Fruit fly (Drosophila melanogaster): ENCODE data around the gene CG3386.

CG3386 gene

DNA sequence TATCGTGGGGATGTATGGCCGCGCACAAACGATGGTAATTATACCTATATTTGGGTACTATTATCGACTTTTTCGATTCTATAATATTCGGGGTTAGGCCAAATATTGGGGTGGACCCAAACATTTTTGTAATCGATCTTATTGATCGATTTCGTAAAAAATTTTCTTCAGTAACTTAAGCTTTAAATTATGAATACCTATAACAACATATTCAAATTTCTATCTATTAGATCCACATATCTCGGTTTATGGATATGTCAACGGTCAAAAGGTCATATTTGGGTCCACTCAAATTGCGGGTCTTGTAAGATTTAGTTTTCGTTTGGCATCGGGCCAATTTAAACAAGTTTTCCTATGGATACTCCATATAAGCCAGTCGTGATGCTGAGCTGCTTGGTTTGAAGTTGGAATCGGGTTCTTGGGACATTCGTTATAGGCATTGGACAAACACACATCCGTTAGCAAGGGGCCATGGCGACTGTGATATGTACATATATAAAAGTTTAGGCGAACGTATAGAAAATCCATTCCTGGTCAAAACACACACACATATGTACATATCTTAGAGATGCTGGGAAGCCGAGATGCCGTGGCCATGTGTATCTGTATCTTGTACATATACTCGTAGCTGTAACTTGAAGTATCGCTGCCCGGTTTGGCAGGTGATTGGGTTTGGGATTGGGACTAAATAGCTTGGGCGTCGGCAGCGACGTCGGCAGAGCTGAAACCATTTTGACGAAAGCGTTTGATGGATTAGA is 18.1 kb upstream of the CG3386 start (continued):
- TF ChIP-seq CG8089 (GFP tag; optimal IDR thresholded peaks at IDR 0.05) (no peak), eve (GFP tag; optimal IDR thresholded peaks at IDR 0.05) (no peak), CG14667 (GFP tag; IDR thresholded peaks at IDR 0.05) (peak; percentile 24; the same call in 1 of the 2 replicates), CG4282 (GFP tag; optimal IDR thresholded peaks at IDR 0.05) (peak; percentile 1), CG5245 (GFP tag; optimal IDR thresholded peaks at IDR 0.05) (no peak), CG17802 (tag; optimal IDR thresholded peaks at IDR 0.05) (no peak), fd96Cb (tag; optimal IDR thresholded peaks at IDR 0.05) (peak; percentile 54), CG6272 (GFP tag; IDR thresholded peaks at IDR 0.05) (no peak), CG4820 (GFP tag; optimal IDR thresholded peaks at IDR 0.05) (peak; percentile 28), Hr39 (optimal IDR thresholded peaks at IDR 0.05) (no peak), CG11093 (GFP tag; IDR thresholded peaks at IDR 0.05) (no peak), bsh (GFP tag; optimal IDR thresholded peaks at IDR 0.05) (peak in 1 of 2 experiments; percentile 77), Gsc (GFP tag; IDR thresholded peaks at IDR 0.05) (no peak), CG32772 (GFP tag; IDR thresholded peaks at IDR 0.05) (no peak), ab (GFP tag; optimal IDR thresholded peaks at IDR 0.05) (no peak), CG16815 (GFP tag; optimal IDR thresholded peaks at IDR 0.05) (peak; percentile 10), en (GFP tag; optimal IDR thresholded peaks at IDR 0.05) (peak; percentile 49), sens (GFP tag) (peak; percentile 91), CG30403 (GFP tag; optimal IDR thresholded peaks at IDR 0.05) (peak; percentile 53), pum (GFP tag; optimal IDR thresholded peaks at IDR 0.05) (no peak), danr (GFP tag; IDR thresholded peaks at IDR 0.05) (peak; percentile 40; the same call in 1 of the 2 replicates), ems (GFP tag; optimal IDR thresholded peaks at IDR 0.05) (no peak), psq (GFP tag; optimal IDR thresholded peaks at IDR 0.05) (no peak), sima (GFP tag; optimal IDR thresholded peaks at IDR 0.05) (no peak), CG8359 (GFP tag; optimal IDR thresholded peaks at IDR 0.05; ENCODE audit: borderline replicate concordance) (peak; percentile 28), Fer1 (GFP tag; optimal IDR thresholded peaks at IDR 0.05) (peak; percentile 72), H2.0 (GFP tag; IDR thresholded peaks at IDR 0.05) (peak; percentile 14; the same call in 1 of the 2 replicates), fd3F (GFP tag; optimal IDR thresholded peaks at IDR 0.05) (peak; percentile 34), CG1647 (GFP tag; optimal IDR thresholded peaks at IDR 0.05) (no peak), klu (GFP tag; IDR thresholded peaks at IDR 0.05) (no peak), CG33557 (GFP tag; optimal IDR thresholded peaks at IDR 0.05) (no peak), Dad (GFP tag; optimal IDR thresholded peaks at IDR 0.05) (no peak), CG2712 (tag; optimal IDR thresholded peaks at IDR 0.05) (peak; percentile 69), CG10462 (GFP tag; optimal IDR thresholded peaks at IDR 0.05) (peak; percentile 20), unc-4 (GFP tag; IDR thresholded peaks at IDR 0.05; ENCODE audit: partially characterized antibody) (no peak), HLH3B (GFP tag; IDR thresholded peaks at IDR 0.05) (peak; percentile 56; the same call in 1 of the 2 replicates), CG14710 (tag; optimal IDR thresholded peaks at IDR 0.05) (peak; percentile 56), z (GFP tag; IDR thresholded peaks at IDR 0.05) (no peak), otp (GFP tag; IDR thresholded peaks at IDR 0.05) (peak; percentile 48; the same call in 1 of the 3 replicates), CoRest (tag; optimal IDR thresholded peaks at IDR 0.05) (peak; percentile 58), CG3995 (GFP tag; optimal IDR thresholded peaks at IDR 0.05) (no peak), CG14014 (GFP tag; IDR thresholded peaks at IDR 0.05) (peak; percentile 53; the same call in 1 of the 2 replicates), sisA (GFP tag; IDR thresholded peaks at IDR 0.05) (peak; percentile 29; the same call in 1 of the 2 replicates), repo (GFP tag; optimal IDR thresholded peaks at IDR 0.05) (peak; percentile 9), PHDP (tag; optimal IDR thresholded peaks at IDR 0.05) (peak; percentile 84), CG15601 (tag; optimal IDR thresholded peaks at IDR 0.05) (peak; percentile 41), D (optimal IDR thresholded peaks at IDR 0.05) (no peak), D (GFP tag; optimal IDR thresholded peaks at IDR 0.05) (peak; percentile 28), Poxn (GFP tag; IDR thresholded peaks at IDR 0.05) (no peak), sim (GFP tag; IDR thresholded peaks at IDR 0.05) (no peak), Elba2 (GFP tag; optimal IDR thresholded peaks at IDR 0.05) (no peak)
